Worm (Caenorhabditis elegans) whole organism, L4/young adult: ENCODE data around the gene chil-5.

Experiments
- W03F9.2 ChIP-seq: fragments of 150-350 bp; optimal IDR thresholded peaks from 2 replicates; lab custom pipeline; 2014; ENCODE audit warnings: missing biosample characterization, missing genetic modification characterization
- dao-5 ChIP-seq: sonication (generic microtip); optimal IDR thresholded peaks from 2 replicates; lab custom pipeline; 2016; ENCODE audit warnings: missing genotype, missing genetic modification characterization, moderate library complexity, missing compliant biosample characterization
- him-1 ChIP-seq: sonication (generic microtip); optimal IDR thresholded peaks from 2 replicates; lab custom pipeline; 2016; ENCODE audit warnings: missing genotype, missing genetic modification reagents, missing genetic modification characterization, missing compliant biosample characterization

- no peak for TF ChIP-seq dao-5 (tag; lab: Kevin White, UChicago)
- no peak for TF ChIP-seq W03F9.2 (tag; lab: Kevin White, UChicago)
- no peak for TF ChIP-seq him-1 (tag; lab: Kevin White, UChicago)
Measured at ce11 chrII:9900276-9900675, 40.8 kb upstream of the chil-5 start, which contains the start of gene unc-4.
